Fruit fly (Drosophila melanogaster) whole organism, embryonic: ENCODE results near the gene CG6962.

Experiments
- CG1832 ChIP-seq: fragments of 200-800 bp; sonication (Bioruptor generic); optimal IDR thresholded peaks from 2 replicates; lab custom pipeline; 2017; ENCODE audit warnings: missing biosample characterization, mild to moderate bottlenecking, missing genetic modification characterization, inconsistent platforms
- CG4328 ChIP-seq: fragments of 200-800 bp; sonication (Bioruptor generic); optimal IDR thresholded peaks from 3 replicates; lab custom pipeline; 2017; ENCODE audit warnings: missing biosample characterization, missing genetic modification reagents, missing genetic modification characterization
- Hr3 ChIP-seq: fragments of 200-800 bp; sonication (Bioruptor generic); optimal IDR thresholded peaks from 3 replicates; lab custom pipeline; 2016; ENCODE audit warnings: missing biosample characterization, missing genetic modification characterization
- hkb ChIP-seq, 2 experiments: fragments of 200-800 bp in 1 of 2; fragments of >200 bp in 1 of 2; sonication (Bioruptor generic) in 1 of 2; IDR thresholded peaks in 1 of 2; optimal IDR thresholded peaks in 1 of 2; 2 replicates each; pipeline versions ENCODE4 v1.3.6 to Lab custom; 2017 to 2022; ENCODE audit warnings: missing biosample characterization in 1 of 2, missing genetic modification characterization in 1 of 2

DNA sequence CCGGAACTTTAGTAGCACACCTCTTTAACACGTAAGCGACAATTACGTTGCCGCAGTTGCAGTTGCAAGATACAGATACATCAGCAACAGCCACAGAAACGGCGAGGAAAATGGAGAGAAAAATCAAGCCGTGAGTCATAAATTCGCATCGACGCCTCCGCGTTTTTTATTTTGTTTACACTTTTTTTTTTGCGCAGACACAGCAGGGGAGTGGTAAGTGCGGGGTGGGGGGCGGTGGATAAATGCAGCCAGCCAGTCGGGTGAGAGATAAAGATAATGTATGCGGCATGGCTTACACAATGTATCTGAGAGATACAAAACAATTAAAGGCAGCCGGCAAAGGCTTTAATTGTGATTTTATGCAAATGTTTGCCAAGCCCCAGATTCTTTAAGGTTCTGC, 17.2 kb downstream of the CG6962 start:
- TF ChIP-seq CG4328 (GFP tag; lab: Kevin White, UChicago) (no peak), Hr3 (no peak), CG1832 (no peak), hkb (optimal IDR thresholded peaks at IDR 0.05; lab: Kevin White, UChicago) (no peak), hkb (GFP tag; IDR thresholded peaks at IDR 0.05; lab: Robert Waterston, UW) (no peak)
